Fruit fly (Drosophila melanogaster) whole organism, wandering third instar larva: ENCODE measurements around the gene ZnT63C.
A peak's percentile ranks its signal among the peaks of the same experiment; 100 is the strongest.

Source experiments
- Abd-B ChIP-seq: fragments of >200 bp; optimal IDR thresholded peaks from 2 replicates; lab custom pipeline; 2017; ENCODE audit warnings: missing biosample characterization, missing genetic modification characterization
- CG32264 ChIP-seq: fragments of 200-800 bp; sonication (Bioruptor generic); optimal IDR thresholded peaks from 2 replicates; lab custom pipeline; 2016; ENCODE audit warnings: missing biosample characterization, missing genetic modification characterization
- CG9705 ChIP-seq: fragments of 200-800 bp; sonication (Bioruptor generic); optimal IDR thresholded peaks from 2 replicates; lab custom pipeline; 2018; ENCODE audit warnings: missing biosample characterization, mild to moderate bottlenecking, missing genetic modification characterization
- CrebA ChIP-seq: fragments of 200-800 bp; sonication (Bioruptor generic); optimal IDR thresholded peaks from 2 replicates; lab custom pipeline; 2016; ENCODE audit warnings: missing biosample characterization, mild to moderate bottlenecking, missing genetic modification characterization, borderline replicate concordance
- Dfd ChIP-seq: fragments of >200 bp; optimal IDR thresholded peaks from 2 replicates; lab custom pipeline; 2017; ENCODE audit warnings: missing biosample characterization, missing genetic modification characterization
- Dif ChIP-seq: fragments of 200-275, 200-300 bp; sonication (Bioruptor generic); optimal IDR thresholded peaks from 2 replicates; lab custom pipeline; 2018; ENCODE audit warnings: missing biosample characterization, missing genetic modification characterization; ENCODE audit not compliant: partially characterized antibody
- GATAd ChIP-seq: sonication (Bioruptor generic); optimal IDR thresholded peaks from 2 replicates; lab custom pipeline; 2016; ENCODE audit warnings: missing biosample characterization, missing genetic modification characterization
- HLH106 ChIP-seq: fragments of 200-800 bp; optimal IDR thresholded peaks from 3 replicates; lab custom pipeline; 2019; ENCODE audit warnings: missing biosample characterization, mild to moderate bottlenecking, missing genetic modification characterization, moderate library complexity
- Hnf4 ChIP-seq: fragments of 200-800 bp; sonication (Bioruptor generic); optimal IDR thresholded peaks from 2 replicates; lab custom pipeline; 2016; ENCODE audit warnings: missing biosample characterization, mild to moderate bottlenecking, missing genetic modification characterization
- Hr78 ChIP-seq: fragments of >200 bp; optimal IDR thresholded peaks from 2 replicates; lab custom pipeline; 2017; ENCODE audit warnings: missing biosample characterization, missing genetic modification characterization
- Hr83 ChIP-seq: fragments of 200-300 bp; sonication (Bioruptor generic); optimal IDR thresholded peaks from 2 replicates; lab custom pipeline; 2016; ENCODE audit warnings: missing biosample characterization, mild to moderate bottlenecking, missing genetic modification characterization, moderate library complexity; ENCODE audit not compliant: poor library complexity, severe bottlenecking
- Jra ChIP-seq: sonication (Bioruptor generic); optimal IDR thresholded peaks from 2 replicates; lab custom pipeline; 2016; ENCODE audit warnings: missing biosample characterization, missing genetic modification characterization
- Mio ChIP-seq: sonication (Bioruptor generic); optimal IDR thresholded peaks from 2 replicates; lab custom pipeline; 2016; ENCODE audit warnings: missing biosample characterization, missing genetic modification characterization
- Myc ChIP-seq: fragments of >200 bp; optimal IDR thresholded peaks from 2 replicates; lab custom pipeline; 2017
- N ChIP-seq: fragments of >200 bp; optimal IDR thresholded peaks from 2 replicates; lab custom pipeline; 2018; ENCODE audit warnings: missing biosample characterization, missing external identifiers, missing genetic modification characterization
- OdsH ChIP-seq: fragments of 200-800 bp; sonication (Bioruptor generic); optimal IDR thresholded peaks from 2 replicates; lab custom pipeline; 2016; ENCODE audit warnings: missing biosample characterization, mild to moderate bottlenecking, missing genetic modification characterization
- Rel ChIP-seq, 2 experiments: fragments of 200-800 bp; sonication (Bioruptor generic) in 1 of 2; optimal IDR thresholded peaks; 2 replicates in 1 of 2; 3 replicates in 1 of 2; lab custom pipeline; 2016 to 2019; ENCODE audit warnings: mild to moderate bottlenecking in 2 of 2, missing biosample characterization in 2 of 2, missing genetic modification characterization in 2 of 2, moderate library complexity in 1 of 2
- Sp1 ChIP-seq: fragments of 200-800 bp; sonication (Bioruptor generic); optimal IDR thresholded peaks from 3 replicates; lab custom pipeline; 2019; ENCODE audit warnings: missing biosample characterization, mild to moderate bottlenecking, missing genetic modification characterization, moderate library complexity
- Vsx2 ChIP-seq: fragments of 200-300, 225-300 bp; sonication (Bioruptor generic); optimal IDR thresholded peaks from 2 replicates; lab custom pipeline; 2018; ENCODE audit warnings: missing biosample characterization, missing genetic modification characterization; ENCODE audit not compliant: partially characterized antibody
- br ChIP-seq: fragments of 200-800 bp; sonication (Bioruptor generic); optimal IDR thresholded peaks from 2 replicates; lab custom pipeline; 2016; ENCODE audit warnings: missing biosample characterization, missing genetic modification characterization
- brk ChIP-seq: fragments of 200-800 bp; sonication (Bioruptor generic); optimal IDR thresholded peaks from 2 replicates; lab custom pipeline; 2016; ENCODE audit warnings: missing biosample characterization, mild to moderate bottlenecking, missing genetic modification characterization
- dl ChIP-seq, 2 experiments: fragments of 175-275, 200-275 bp in 1 of 2; fragments of 200-275 bp in 1 of 2; sonication (Bioruptor generic); optimal IDR thresholded peaks; lab custom pipeline; 2018; ENCODE audit warnings: mild to moderate bottlenecking in 2 of 2, missing biosample characterization in 2 of 2, missing genetic modification characterization in 2 of 2, moderate library complexity in 2 of 2; ENCODE audit not compliant: partially characterized antibody in 2 of 2, insufficient read depth in 1 of 2
- dmrt93B ChIP-seq: fragments of 200-800 bp; sonication (Bioruptor generic); optimal IDR thresholded peaks from 2 replicates; lab custom pipeline; 2018; ENCODE audit warnings: missing biosample characterization, mild to moderate bottlenecking, missing genetic modification characterization
- dsf ChIP-seq: sonication (Bioruptor generic); optimal IDR thresholded peaks from 2 replicates; lab custom pipeline; 2016; ENCODE audit warnings: missing biosample characterization, missing genetic modification characterization, borderline replicate concordance
- ey ChIP-seq: fragments of 200-800 bp; sonication (Bioruptor generic); optimal IDR thresholded peaks from 2 replicates; lab custom pipeline; 2016; ENCODE audit warnings: missing biosample characterization, missing genetic modification characterization
- foxo ChIP-seq, 2 experiments: fragments of 200-800 bp; sonication (Bioruptor generic); optimal IDR thresholded peaks; 2 replicates in 1 of 2; 3 replicates in 1 of 2; lab custom pipeline; 2016 to 2017; ENCODE audit warnings: missing biosample characterization in 2 of 2, missing genetic modification characterization in 2 of 2
- fru ChIP-seq: fragments of 200-800 bp; sonication (Bioruptor generic); optimal IDR thresholded peaks from 3 replicates; lab custom pipeline; 2016; ENCODE audit warnings: missing biosample characterization, mild to moderate bottlenecking, missing genetic modification characterization
- h ChIP-seq: fragments of 200-800 bp; sonication (Bioruptor generic); optimal IDR thresholded peaks from 3 replicates; lab custom pipeline; 2016; ENCODE audit warnings: missing biosample characterization, mild to moderate bottlenecking, missing genetic modification characterization
- jim ChIP-seq: fragments of 175-275, 200-325 bp; sonication (Bioruptor generic); optimal IDR thresholded peaks from 2 replicates; lab custom pipeline; 2016; ENCODE audit warnings: missing biosample characterization, mild to moderate bottlenecking, missing genetic modification characterization
- lola ChIP-seq: fragments of >200 bp; optimal IDR thresholded peaks from 2 replicates; lab custom pipeline; 2017; ENCODE audit warnings: missing biosample characterization, missing genetic modification characterization
- pan ChIP-seq: fragments of >200 bp; optimal IDR thresholded peaks from 2 replicates; lab custom pipeline; 2017
- psq ChIP-seq: fragments of 200-800 bp; sonication (Bioruptor generic); optimal IDR thresholded peaks from 3 replicates; lab custom pipeline; 2017; ENCODE audit warnings: missing biosample characterization, mild to moderate bottlenecking, missing genetic modification characterization, moderate library complexity
- rgr ChIP-seq: fragments of 200-800 bp; sonication (Bioruptor generic); optimal IDR thresholded peaks from 3 replicates; lab custom pipeline; 2016; ENCODE audit warnings: missing biosample characterization, mild to moderate bottlenecking, missing genetic modification characterization
- sage ChIP-seq: fragments of 200-800 bp; sonication (Bioruptor generic); optimal IDR thresholded peaks from 2 replicates; lab custom pipeline; 2016; ENCODE audit warnings: missing biosample characterization, mild to moderate bottlenecking, missing genetic modification characterization
- sv ChIP-seq: fragments of 200-800 bp; sonication (Bioruptor generic); optimal IDR thresholded peaks from 3 replicates; lab custom pipeline; 2016; ENCODE audit warnings: missing biosample characterization, missing genetic modification characterization
- tai ChIP-seq: sonication (Bioruptor generic); optimal IDR thresholded peaks from 2 replicates; lab custom pipeline; 2016; ENCODE audit warnings: missing biosample characterization, missing genetic modification characterization
- usp ChIP-seq: fragments of >200 bp; optimal IDR thresholded peaks from 2 replicates; lab custom pipeline; 2017; ENCODE audit warnings: missing biosample characterization, missing genetic modification characterization

ZnT63C gene

dm6 chr3L:3337345-3337928 lies 33.9 kb downstream of the ZnT63C start:
- no peak for TF ChIP-seq brk (GFP tag; lab: Kevin White, UChicago)
- peak; percentile 29 for TF ChIP-seq Vsx2 (GFP tag; lab: Kevin White, UChicago)
- TF ChIP-seq foxo (GFP tag; optimal IDR thresholded peaks at IDR 0.05; lab: Kevin White, UChicago): no peak
- no peak for TF ChIP-seq dsf
- TF ChIP-seq psq (GFP tag; lab: Kevin White, UChicago): peak; percentile 99
- TF ChIP-seq CrebA (GFP tag; lab: Kevin White, UChicago): no peak
- no peak for TF ChIP-seq Hnf4 (GFP tag; lab: Kevin White, UChicago)

dm6 chr3L:3338028-3338855 lies 34.7 kb downstream of the ZnT63C start:
- TF ChIP-seq psq (GFP tag; lab: Kevin White, UChicago) (no peak), Jra (GFP tag; lab: Kevin White, UChicago) (no peak)
- TF ChIP-seq, all 38 proteins: peak for 0

dm6 chr3L:3338882-3339590 lies 35.5 kb downstream of the ZnT63C start:
- no peak for TF ChIP-seq Dfd (GFP tag; lab: Kevin White, UChicago)
- TF ChIP-seq sv (GFP tag; lab: Kevin White, UChicago): no peak
- no peak for TF ChIP-seq jim
- no peak for TF ChIP-seq Hnf4 (GFP tag; lab: Kevin White, UChicago)
- TF ChIP-seq lola (GFP tag; lab: Kevin White, UChicago): no peak
- no peak for TF ChIP-seq dsf
- no peak for TF ChIP-seq OdsH (GFP tag; lab: Kevin White, UChicago)
- TF ChIP-seq rgr (GFP tag; lab: Kevin White, UChicago): no peak
- no peak for TF ChIP-seq Abd-B (GFP tag; lab: Kevin White, UChicago)
- TF ChIP-seq Vsx2 (GFP tag; lab: Kevin White, UChicago): no peak
- no peak for TF ChIP-seq Mio (GFP tag; lab: Kevin White, UChicago)
- TF ChIP-seq Dif: no peak
- TF ChIP-seq ey (GFP tag; lab: Kevin White, UChicago): no peak

- TF ChIP-seq HLH106 (tag; lab: Kevin White, UChicago): peak; percentile 35
- TF ChIP-seq foxo (GFP tag; optimal IDR thresholded peaks at IDR 0.05; lab: Kevin White, UChicago): peak in 1 of 2 experiments; percentile 18
- TF ChIP-seq h: no peak
- TF ChIP-seq dmrt93B (GFP tag; lab: Kevin White, UChicago): no peak
- no peak for TF ChIP-seq Rel (GFP tag; optimal IDR thresholded peaks at IDR 0.05; lab: Kevin White, UChicago)
- no peak for TF ChIP-seq Rel (tag; optimal IDR thresholded peaks at IDR 0.05; lab: Kevin White, UChicago)
- no peak for TF ChIP-seq tai (GFP tag; lab: Kevin White, UChicago)
- no peak for TF ChIP-seq Dfd (GFP tag; lab: Kevin White, UChicago)
- TF ChIP-seq brk (GFP tag; lab: Kevin White, UChicago): no peak
- peak; percentile 10 for TF ChIP-seq Hnf4 (GFP tag; lab: Kevin White, UChicago)
- no peak for TF ChIP-seq CG9705 (GFP tag; lab: Kevin White, UChicago)
- no peak for TF ChIP-seq sage (GFP tag; lab: Kevin White, UChicago)
- TF ChIP-seq psq (GFP tag; lab: Kevin White, UChicago): peak; percentile 13
- TF ChIP-seq dl (GFP tag; optimal IDR thresholded peaks at IDR 0.05; lab: Kevin White, UChicago; ENCODE audit: insufficient read depth in 1 of 2, partially characterized antibody in 2 of 2): no peak
- TF ChIP-seq CrebA (GFP tag; lab: Kevin White, UChicago): no peak
- TF ChIP-seq Jra (GFP tag; lab: Kevin White, UChicago): no peak
- TF ChIP-seq rgr (GFP tag; lab: Kevin White, UChicago): peak; percentile 58
- TF ChIP-seq br (GFP tag; lab: Kevin White, UChicago): peak; percentile 6
- TF ChIP-seq Mio (GFP tag; lab: Kevin White, UChicago): no peak
- no peak for TF ChIP-seq GATAd
- no peak for TF ChIP-seq Myc (lab: Kevin White, UChicago)
- TF ChIP-seq Abd-B (GFP tag; lab: Kevin White, UChicago): no peak
- no peak for TF ChIP-seq pan
- TF ChIP-seq usp (GFP tag; lab: Kevin White, UChicago): no peak
- TF ChIP-seq fru (GFP tag; lab: Kevin White, UChicago): peak; percentile 44
- TF ChIP-seq dsf: no peak
- no peak for TF ChIP-seq Hr78 (GFP tag; lab: Kevin White, UChicago)
- no peak for TF ChIP-seq N (GFP tag; lab: Kevin White, UChicago)
- no peak for TF ChIP-seq CG32264
- TF ChIP-seq Hr83 (GFP tag; lab: Kevin White, UChicago): no peak
- TF ChIP-seq lola (GFP tag; lab: Kevin White, UChicago): no peak
- TF ChIP-seq sv (GFP tag; lab: Kevin White, UChicago): no peak
- peak; percentile 26 for TF ChIP-seq Sp1 (GFP tag; lab: Kevin White, UChicago)
- no peak for TF ChIP-seq jim
- peak; percentile 58 for TF ChIP-seq ey (GFP tag; lab: Kevin White, UChicago)
Measured at dm6 chr3L:3339695-3340226, 36.3 kb downstream of the ZnT63C start.
